Worm (Caenorhabditis elegans) whole organism, L4 larva: ENCODE measurements around the gene D1053.3.

Experiments
- dmd-9 ChIP-seq: fragments of 200-800 bp; sonication (Bioruptor generic); IDR thresholded peaks from 2 replicates; pipeline ENCODE4 v1.3.6; 2022; ENCODE audit warnings: missing genetic modification reagents, missing genetic modification characterization, missing compliant biosample characterization
- nhr-42 ChIP-seq: fragments of 200-800 bp; sonication (Bioruptor generic); IDR thresholded peaks from 2 replicates; pipeline ENCODE4 v1.3.6; 2022; ENCODE audit warnings: missing genetic modification characterization, missing compliant biosample characterization
- snpc-4 ChIP-seq: fragments of 150-350 bp; optimal IDR thresholded peaks from 2 replicates; lab custom pipeline; 2014; ENCODE audit warnings: missing biosample characterization, missing genetic modification characterization

- TF ChIP-seq nhr-42 (GFP tag; lab: Robert Waterston, UW) (no peak), snpc-4 (tag; lab: Kevin White, UChicago) (no peak), dmd-9 (GFP tag; lab: Robert Waterston, UW) (no peak)
These were observed 15.3 kb upstream of the D1053.3 start for ce11 chrX:11752289-11752688.
